Worm (Caenorhabditis elegans): ENCODE results near the gene nhr-190.

- no peak for TF ChIP-seq lin-13 (GFP tag; optimal IDR thresholded peaks at IDR 0.05)
- no peak for TF ChIP-seq fos-1 (tag; optimal IDR thresholded peaks at IDR 0.05)
- no peak for TF ChIP-seq lin-39 (tag; optimal IDR thresholded peaks at IDR 0.05)
- no peak for TF ChIP-seq sma-9 (GFP tag; optimal IDR thresholded peaks at IDR 0.05)
- no peak for TF ChIP-seq sma-9 (tag; optimal IDR thresholded peaks at IDR 0.05)
- TF ChIP-seq blmp-1 (tag; optimal IDR thresholded peaks at IDR 0.05; ENCODE audit: insufficient read depth), result no peak
- no peak for TF ChIP-seq unc-62 (GFP tag; optimal IDR thresholded peaks at IDR 0.05)
- TF ChIP-seq skn-1 (tag; optimal IDR thresholded peaks at IDR 0.05), result no peak
- TF ChIP-seq ama-1 (optimal IDR thresholded peaks at IDR 0.05), result no peak
Measured at ce11 chrV:689538-689937, 46.8 kb upstream of the nhr-190 start.
